Worm (Caenorhabditis elegans) whole organism, L4/young adult: Measurements from ENCODE around the gene T09A5.14.

Source experiments
- dao-5 ChIP-seq: sonication (generic microtip); optimal IDR thresholded peaks from 2 replicates; lab custom pipeline; 2016; ENCODE audit warnings: missing genotype, missing genetic modification characterization, moderate library complexity, missing compliant biosample characterization
- him-1 ChIP-seq: sonication (generic microtip); optimal IDR thresholded peaks from 2 replicates; lab custom pipeline; 2016; ENCODE audit warnings: missing genotype, missing genetic modification reagents, missing genetic modification characterization, missing compliant biosample characterization

- TF ChIP-seq him-1 (tag; lab: Kevin White, UChicago): no peak
- no peak for TF ChIP-seq dao-5 (tag; lab: Kevin White, UChicago)
These were observed 18.4 kb downstream of the T09A5.14 start for ce11 chrII:7850575-7850974.
